Worm (Caenorhabditis elegans): ENCODE data around the gene hsp-90.

Gene hsp-90

DNA sequence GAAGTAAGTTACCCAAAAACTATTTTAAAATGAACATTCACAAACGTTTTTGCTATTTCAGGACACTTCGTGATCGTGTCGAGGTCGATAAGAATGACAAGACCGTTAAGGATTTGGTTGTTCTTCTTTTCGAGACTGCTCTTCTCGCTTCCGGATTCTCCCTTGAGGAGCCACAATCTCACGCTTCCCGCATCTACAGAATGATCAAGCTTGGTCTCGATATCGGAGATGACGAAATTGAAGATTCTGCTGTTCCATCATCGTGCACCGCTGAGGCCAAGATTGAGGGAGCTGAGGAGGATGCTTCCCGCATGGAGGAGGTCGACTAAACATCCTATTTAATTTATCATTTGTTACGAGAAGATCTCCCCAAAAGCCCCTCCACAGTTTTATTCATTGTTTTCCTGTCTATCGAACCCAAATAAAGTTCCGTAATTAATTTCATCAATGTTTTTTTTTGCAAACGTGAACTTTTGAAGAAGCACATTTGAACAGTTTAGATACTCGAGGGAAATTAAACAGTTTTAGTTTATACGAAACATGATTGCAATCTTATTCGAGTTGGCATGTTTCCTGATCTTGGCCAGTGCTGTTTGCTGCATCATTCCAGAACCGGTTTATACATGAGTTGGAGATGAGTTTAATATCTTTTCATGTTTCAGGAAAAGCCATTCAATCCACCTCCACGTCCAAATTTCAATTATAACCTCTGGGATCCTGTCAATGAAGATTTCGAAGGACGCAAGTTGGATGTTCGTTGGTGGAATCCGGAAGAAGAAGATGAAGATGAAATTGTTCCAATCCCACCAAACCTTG lies 3.6 kb downstream of the hsp-90 start, which contains the start of gene C47E8.11 (continued):
- TF ChIP-seq mdt-29 (GFP tag; IDR thresholded peaks at IDR 0.05) (no peak), lin-39 (tag; optimal IDR thresholded peaks at IDR 0.05) (no peak), arid-1 (GFP tag; conservative IDR thresholded peaks at IDR 0.05) (peak; percentile 44; the same call in 1 of the 2 replicates), zip-2 (tag; optimal IDR thresholded peaks at IDR 0.05) (no peak), egl-43 (GFP tag; IDR thresholded peaks at IDR 0.05) (no peak), ZK337.2 (GFP tag; IDR thresholded peaks at IDR 0.05) (no peak), tra-1 (GFP tag; IDR thresholded peaks at IDR 0.05) (no peak), F26F4.8 (GFP tag; conservative IDR thresholded peaks at IDR 0.05) (peak; percentile 48; the same call in 1 of the 2 replicates), ceh-28 (tag; optimal IDR thresholded peaks at IDR 0.05) (no peak), mes-2 (tag; optimal IDR thresholded peaks at IDR 0.05; ENCODE audit: poor library complexity, severe bottlenecking) (no peak), nhr-10 (tag; optimal IDR thresholded peaks at IDR 0.05) (no peak), egl-27 (tag; optimal IDR thresholded peaks at IDR 0.05) (no peak), dmd-6 (GFP tag; IDR thresholded peaks at IDR 0.05) (no peak; the same call in 1 of the 2 replicates), set-16 (GFP tag; IDR thresholded peaks at IDR 0.05) (peak; percentile 39), unc-130 (GFP tag; optimal IDR thresholded peaks at IDR 0.05) (no peak), duxl-1 (tag; optimal IDR thresholded peaks at IDR 0.05; ENCODE audit: poor library complexity) (no peak), T26A8.4 (GFP tag; IDR thresholded peaks at IDR 0.05) (peak; percentile 77), madf-5 (GFP tag; IDR thresholded peaks at IDR 0.05) (no peak), php-3 (GFP tag; IDR thresholded peaks at IDR 0.05) (0 out of 2 replicates have a peak, but pooled peaks have one; percentile 35), mep-1 (tag; optimal IDR thresholded peaks at IDR 0.05) (peak; percentile 80), unc-62 (GFP tag; optimal IDR thresholded peaks at IDR 0.05 in 1 of 2) (no peak), unc-62 (tag; optimal IDR thresholded peaks at IDR 0.05) (no peak), lin-38 (GFP tag; IDR thresholded peaks at IDR 0.05) (peak; percentile 72), D1046.2 (GFP tag; IDR thresholded peaks at IDR 0.05) (no peak), zip-11 (GFP tag; IDR thresholded peaks at IDR 0.05) (0 out of 2 replicates have a peak, but pooled peaks have one; percentile 5), nhr-25 (tag; optimal IDR thresholded peaks at IDR 0.05; ENCODE audit: borderline replicate concordance, insufficient read depth) (no peak), jun-1 (tag; optimal IDR thresholded peaks at IDR 0.05) (no peak), aha-1 (tag) (peak; percentile 98), Y75B8A.6 (GFP tag; IDR thresholded peaks at IDR 0.05) (peak; percentile 59), daf-19 (GFP tag; conservative IDR thresholded peaks at IDR 0.05) (no peak), pha-4 (GFP tag; IDR thresholded peaks at IDR 0.05) (peak; percentile 51), pha-4 (tag; optimal IDR thresholded peaks at IDR 0.05) (peak; percentile 67), nhr-48 (tag; optimal IDR thresholded peaks at IDR 0.05) (peak; percentile 13), dmd-9 (GFP tag; IDR thresholded peaks at IDR 0.05) (no peak), aly-2 (tag; optimal IDR thresholded peaks at IDR 0.05) (peak; percentile 100), saeg-2 (GFP tag; IDR thresholded peaks at IDR 0.05) (no peak), ceh-44 (GFP tag; IDR thresholded peaks at IDR 0.05) (no peak), dve-1 (tag; optimal IDR thresholded peaks at IDR 0.05; ENCODE audit: insufficient read depth) (peak; percentile 65), rbr-2 (tag; optimal IDR thresholded peaks at IDR 0.05) (peak; percentile 3), Y48G9A.11 (GFP tag; IDR thresholded peaks at IDR 0.05) (peak; percentile 64; the same call in 1 of the 2 replicates), vab-7 (GFP tag; IDR thresholded peaks at IDR 0.05) (0 out of 2 replicates have a peak, but pooled peaks have one; percentile 38), mxl-3 (GFP tag; optimal IDR thresholded peaks at IDR 0.05) (no peak), zag-1 (tag; optimal IDR thresholded peaks at IDR 0.05) (no peak), hlh-30 (tag; optimal IDR thresholded peaks at IDR 0.05; ENCODE audit: insufficient read depth) (no peak), F10B5.3 (tag; optimal IDR thresholded peaks at IDR 0.05) (no peak), R02D3.7 (tag; optimal IDR thresholded peaks at IDR 0.05) (no peak), T20F7.1 (GFP tag; optimal IDR thresholded peaks at IDR 0.05) (peak; percentile 64), lin-15B (tag; optimal IDR thresholded peaks at IDR 0.05) (no peak), gei-8 (GFP tag; optimal IDR thresholded peaks at IDR 0.05) (no peak)

Measured in whole organism, L4 larva.